Fruit fly (Drosophila melanogaster) Kc167 (cell line): ENCODE measurements around the gene Ir93a.

Source experiments
- Myc ChIP-seq: fragments of >200 bp; optimal IDR thresholded peaks from 2 replicates; lab custom pipeline; 2017; ENCODE audit warnings: missing external identifiers
- Sin3A ChIP-seq: fragments of >200 bp; optimal IDR thresholded peaks from 2 replicates; lab custom pipeline; 2018; ENCODE audit warnings: missing external identifiers
- h ChIP-seq: fragments of >200 bp; optimal IDR thresholded peaks from 3 replicates; lab custom pipeline; 2018; ENCODE audit warnings: missing external identifiers
- insv ChIP-seq: fragments of >200 bp; optimal IDR thresholded peaks from 3 replicates; lab custom pipeline; 2018; ENCODE audit warnings: missing external identifiers
- psq ChIP-seq: fragments of >200 bp; optimal IDR thresholded peaks from 2 replicates; lab custom pipeline; 2017; ENCODE audit warnings: missing external identifiers
- ttk ChIP-seq: sonication (Bioruptor generic); optimal IDR thresholded peaks from 2 replicates; lab custom pipeline; 2017; ENCODE audit warnings: missing external identifiers

DNA sequence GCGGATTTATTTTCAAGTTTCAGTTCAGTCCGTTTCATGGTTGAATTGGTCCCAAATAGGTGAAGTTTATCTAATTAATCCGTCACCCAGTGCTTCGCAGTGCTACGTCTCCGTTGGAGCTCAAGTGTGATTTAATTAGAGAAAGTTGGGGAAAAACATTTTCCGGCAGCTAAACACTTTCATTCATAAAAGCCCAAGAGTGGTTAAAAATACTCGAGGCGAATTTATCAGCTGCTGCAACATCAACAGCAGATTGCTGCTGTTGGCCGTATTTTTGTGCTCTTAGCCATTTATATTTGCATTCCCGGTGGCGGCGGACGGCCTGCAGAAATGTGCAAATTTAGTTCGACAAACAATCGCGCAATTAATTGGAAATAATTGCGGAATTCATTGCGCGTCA is 41.9 kb upstream of the Ir93a start, which contains the start of gene Grik:
- TF ChIP-seq psq (lab: Kevin White, UChicago) (no peak), insv (lab: Kevin White, UChicago) (no peak), Myc (lab: Kevin White, UChicago) (no peak), h (lab: Kevin White, UChicago) (no peak), Sin3A (lab: Kevin White, UChicago) (no peak), ttk (lab: Kevin White, UChicago) (no peak)
